Worm (Caenorhabditis elegans) whole organism, late embryonic: ENCODE results near the gene C17G10.7.

Source experiments
- nhr-232 ChIP-seq: sonication (generic microtip); optimal IDR thresholded peaks from 2 replicates; lab custom pipeline; 2016; ENCODE audit warnings: missing genetic modification characterization, missing compliant biosample characterization
- pat-9 ChIP-seq: fragments of 200-800 bp; sonication (Bioruptor generic); optimal IDR thresholded peaks from 2 replicates; lab custom pipeline; 2018; ENCODE audit warnings: mild to moderate bottlenecking, missing genetic modification characterization, moderate library complexity, missing compliant biosample characterization
- tbx-2 ChIP-seq: sonication (generic microtip); optimal IDR thresholded peaks from 2 replicates; lab custom pipeline; 2016; ENCODE audit warnings: missing genetic modification characterization, missing compliant biosample characterization

DNA sequence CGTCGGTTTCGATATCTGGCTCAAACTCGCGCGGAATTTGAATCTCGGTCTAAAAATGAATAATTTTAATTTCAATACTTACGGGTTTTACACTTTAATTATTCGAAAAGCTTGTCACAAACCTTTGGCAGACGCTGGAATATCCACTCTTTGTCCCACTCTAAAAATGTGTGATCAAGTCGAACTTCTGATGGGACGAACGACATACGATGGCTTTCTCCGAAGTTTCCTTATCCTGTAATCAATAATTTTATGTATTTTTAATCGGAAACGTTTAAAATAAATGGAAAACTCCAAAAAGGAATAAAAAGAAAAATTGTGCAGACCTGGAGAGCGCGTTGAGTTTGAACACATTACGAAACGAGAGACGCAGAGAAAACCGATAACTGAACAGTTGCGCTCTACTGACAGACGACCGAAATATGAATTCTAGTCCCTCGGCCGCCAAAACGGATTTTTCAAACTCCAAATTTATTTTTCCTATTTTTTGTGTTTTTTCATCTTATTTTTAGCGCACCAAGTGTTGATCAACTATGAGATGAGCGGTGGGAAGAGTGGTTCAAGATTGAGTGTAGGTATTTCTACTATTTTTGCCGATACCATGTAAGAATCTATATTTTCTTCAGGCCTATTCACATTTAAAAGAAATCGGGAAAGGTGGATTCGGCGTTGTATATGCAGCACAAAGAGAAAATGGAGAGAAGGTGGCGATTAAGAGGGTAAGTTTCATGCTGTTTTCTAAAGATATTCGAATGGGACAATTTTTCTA is 41.8 kb upstream of the C17G10.7 start, which contains the start of the genes sam-4, F59E12.17 and zyg-1:
- no peak for TF ChIP-seq pat-9
- no peak for TF ChIP-seq nhr-232 (tag; lab: Kevin White, UChicago)
- peak; percentile 70 for TF ChIP-seq tbx-2 (tag; lab: Kevin White, UChicago)
